Worm (Caenorhabditis elegans) whole organism, L3 larva: ENCODE results near the gene lgc-9.

ENCODE experiments used
- R02D3.7 ChIP-seq: fragments of 150-350 bp; optimal IDR thresholded peaks from 2 replicates; lab custom pipeline; 2014; ENCODE audit warnings: missing biosample characterization, missing genetic modification characterization
- ZK546.5 ChIP-seq: sonication (generic microtip); optimal IDR thresholded peaks from 2 replicates; lab custom pipeline; 2017; ENCODE audit warnings: missing biosample characterization, missing genetic modification characterization
- aly-2 ChIP-seq: fragments of 150-350 bp; optimal IDR thresholded peaks from 2 replicates; lab custom pipeline; 2014; ENCODE audit warnings: missing biosample characterization, missing genetic modification characterization
- ama-1 ChIP-seq: fragments of 150-350 bp; optimal IDR thresholded peaks from 2 replicates; lab custom pipeline; 2018
- ceh-16 ChIP-seq: sonication (generic microtip); optimal IDR thresholded peaks from 2 replicates; lab custom pipeline; 2017; ENCODE audit warnings: missing biosample characterization, missing genetic modification characterization
- ceh-28 ChIP-seq: fragments of 150-350 bp; optimal IDR thresholded peaks from 2 replicates; lab custom pipeline; 2014; ENCODE audit warnings: missing biosample characterization, missing genetic modification reagents, missing genetic modification characterization
- ceh-82 ChIP-seq: fragments of 150-350 bp; optimal IDR thresholded peaks from 2 replicates; lab custom pipeline; 2014; ENCODE audit warnings: missing biosample characterization, missing genetic modification characterization
- ceh-9 ChIP-seq: sonication (generic microtip); optimal IDR thresholded peaks from 2 replicates; lab custom pipeline; 2018; ENCODE audit warnings: missing biosample characterization, missing genetic modification characterization
- daf-12 ChIP-seq: fragments of 150-350 bp; optimal IDR thresholded peaks from 2 replicates; lab custom pipeline; 2014; ENCODE audit warnings: missing biosample characterization, missing genetic modification reagents, missing genetic modification characterization
- egl-27 ChIP-seq: sonication (generic microtip); optimal IDR thresholded peaks from 4 replicates; lab custom pipeline; 2017; ENCODE audit warnings: missing biosample characterization, missing genetic modification reagents, missing genetic modification characterization
- egl-5 ChIP-seq: fragments of 150-350 bp; optimal IDR thresholded peaks from 2 replicates; lab custom pipeline; 2017; ENCODE audit warnings: missing biosample characterization, missing genetic modification reagents, missing genetic modification characterization, inconsistent platforms
- elt-1 ChIP-seq: fragments of 150-350 bp; optimal IDR thresholded peaks from 2 replicates; lab custom pipeline; 2014; ENCODE audit warnings: missing biosample characterization, missing genetic modification characterization
- elt-2 ChIP-seq: sonication (generic microtip); optimal IDR thresholded peaks from 2 replicates; lab custom pipeline; 2016; ENCODE audit warnings: missing genetic modification reagents, mild to moderate bottlenecking, missing genetic modification characterization, missing compliant biosample characterization
- elt-3 ChIP-seq, 3 experiments: fragments of 150-350 bp in 1 of 3; sonication (generic microtip) in 2 of 3; optimal IDR thresholded peaks; 2 replicates in 2 of 3; 4 replicates in 1 of 3; lab custom pipeline; 2014 to 2017; ENCODE audit warnings: missing biosample characterization in 3 of 3, missing genetic modification characterization in 3 of 3
- eor-1 ChIP-seq, 2 experiments: fragments of 150-350 bp; optimal IDR thresholded peaks; 2 replicates each; lab custom pipeline; 2014 to 2018; ENCODE audit warnings: missing biosample characterization in 2 of 2, missing genetic modification characterization in 2 of 2
- fkh-10 ChIP-seq: sonication (generic microtip); optimal IDR thresholded peaks from 2 replicates; lab custom pipeline; 2017; ENCODE audit warnings: missing biosample characterization, missing genetic modification reagents, missing genetic modification characterization
- fkh-2 ChIP-seq: fragments of 150-350 bp; optimal IDR thresholded peaks from 2 replicates; lab custom pipeline; 2014; ENCODE audit warnings: missing biosample characterization, missing genetic modification reagents, missing genetic modification characterization
- fos-1 ChIP-seq: fragments of 150-350 bp; optimal IDR thresholded peaks from 2 replicates; lab custom pipeline; 2014; ENCODE audit warnings: missing biosample characterization, missing genetic modification characterization
- hmg-11 ChIP-seq: sonication (generic microtip); optimal IDR thresholded peaks from 2 replicates; lab custom pipeline; 2016; ENCODE audit warnings: missing genetic modification characterization, missing compliant biosample characterization
- jun-1 ChIP-seq: fragments of 150-350 bp; optimal IDR thresholded peaks from 2 replicates; lab custom pipeline; 2014; ENCODE audit warnings: missing biosample characterization, missing genetic modification reagents, missing genetic modification characterization
- lin-15B ChIP-seq: fragments of 150-350 bp; optimal IDR thresholded peaks from 2 replicates; lab custom pipeline; 2014; ENCODE audit warnings: missing biosample characterization, missing genetic modification characterization
- lin-39 ChIP-seq: fragments of 150-350 bp; optimal IDR thresholded peaks from 2 replicates; lab custom pipeline; 2018; ENCODE audit warnings: missing biosample characterization, missing genetic modification reagents, missing genetic modification characterization
- lsy-12 ChIP-seq: sonication (generic microtip); optimal IDR thresholded peaks from 2 replicates; lab custom pipeline; 2016; ENCODE audit warnings: mild to moderate bottlenecking, missing genetic modification characterization, missing compliant biosample characterization
- mdl-1 ChIP-seq: fragments of 150-350 bp; optimal IDR thresholded peaks from 2 replicates; lab custom pipeline; 2014; ENCODE audit warnings: missing biosample characterization, missing genetic modification characterization
- mml-1 ChIP-seq: fragments of 150-350 bp; sonication (generic microtip); optimal IDR thresholded peaks from 3 replicates; lab custom pipeline; 2014; ENCODE audit warnings: missing biosample characterization, missing genetic modification characterization
- nfya-1 ChIP-seq: sonication (generic microtip); optimal IDR thresholded peaks from 2 replicates; lab custom pipeline; 2017; ENCODE audit warnings: missing genetic modification characterization, mild to moderate bottlenecking, missing compliant biosample characterization, antibody characterized with exemption, moderate library complexity; ENCODE audit not compliant: insufficient read depth
- nhr-12 ChIP-seq: fragments of 150-350 bp; optimal IDR thresholded peaks from 2 replicates; lab custom pipeline; 2014; ENCODE audit warnings: missing biosample characterization, missing genetic modification characterization
- nhr-23 ChIP-seq: fragments of 150-350 bp; optimal IDR thresholded peaks from 2 replicates; lab custom pipeline; 2014; ENCODE audit warnings: missing biosample characterization, missing genetic modification reagents, missing genetic modification characterization
- nhr-237 ChIP-seq: fragments of 150-350 bp; optimal IDR thresholded peaks from 2 replicates; lab custom pipeline; 2014; ENCODE audit warnings: missing biosample characterization, missing genetic modification characterization
- nhr-25 ChIP-seq: sonication (generic microtip); optimal IDR thresholded peaks from 2 replicates; lab custom pipeline; 2017; ENCODE audit warnings: missing biosample characterization, missing genetic modification characterization
- nhr-28 ChIP-seq: fragments of 150-350 bp; optimal IDR thresholded peaks from 2 replicates; lab custom pipeline; 2014; ENCODE audit warnings: missing biosample characterization, missing genetic modification characterization
- nhr-67 ChIP-seq: fragments of 150-350 bp; optimal IDR thresholded peaks from 2 replicates; lab custom pipeline; 2014; ENCODE audit warnings: missing biosample characterization, missing genetic modification characterization
- nhr-76 ChIP-seq: fragments of 150-350 bp; sonication (generic microtip); optimal IDR thresholded peaks from 5 replicates; lab custom pipeline; 2014; ENCODE audit warnings: missing biosample characterization, missing genetic modification characterization
- nhr-77 ChIP-seq: fragments of 150-350 bp; optimal IDR thresholded peaks from 2 replicates; lab custom pipeline; 2014; ENCODE audit warnings: missing biosample characterization, missing genetic modification characterization
- pha-4 ChIP-seq: fragments of 150-350 bp; optimal IDR thresholded peaks from 2 replicates; lab custom pipeline; 2014; ENCODE audit warnings: missing biosample characterization, missing genetic modification reagents, missing genetic modification characterization
- pqm-1 ChIP-seq: fragments of 150-350 bp; optimal IDR thresholded peaks from 2 replicates; lab custom pipeline; 2017; ENCODE audit warnings: missing biosample characterization, missing genetic modification characterization, inconsistent platforms
- sea-2 ChIP-seq: fragments of 150-350 bp; sonication (generic microtip); optimal IDR thresholded peaks from 4 replicates; lab custom pipeline; 2014; ENCODE audit warnings: missing biosample characterization, missing genetic modification reagents, missing genetic modification characterization
- skn-1 ChIP-seq: fragments of 150-350 bp; optimal IDR thresholded peaks from 2 replicates; lab custom pipeline; 2014; ENCODE audit warnings: missing biosample characterization, missing genetic modification characterization
- snpc-4 ChIP-seq: fragments of 150-350 bp; optimal IDR thresholded peaks from 2 replicates; lab custom pipeline; 2014; ENCODE audit warnings: missing biosample characterization, missing genetic modification characterization
- tbx-2 ChIP-seq: sonication (generic microtip); optimal IDR thresholded peaks from 2 replicates; lab custom pipeline; 2016; ENCODE audit warnings: mild to moderate bottlenecking, missing genetic modification characterization, missing compliant biosample characterization
- unc-39 ChIP-seq: sonication (generic microtip); optimal IDR thresholded peaks from 4 replicates; lab custom pipeline; 2017; ENCODE audit warnings: missing biosample characterization, missing genetic modification characterization
- unc-62 ChIP-seq: fragments of 150-350 bp; sonication (generic microtip); optimal IDR thresholded peaks from 4 replicates; lab custom pipeline; 2014; ENCODE audit warnings: missing biosample characterization, missing genetic modification reagents, missing genetic modification characterization
- zag-1 ChIP-seq: fragments of 150-350 bp; optimal IDR thresholded peaks from 2 replicates; lab custom pipeline; 2014; ENCODE audit warnings: missing biosample characterization, missing genetic modification characterization
- ztf-11 ChIP-seq: fragments of 150-350 bp; optimal IDR thresholded peaks from 2 replicates; lab custom pipeline; 2014; ENCODE audit warnings: missing biosample characterization, missing genetic modification characterization
- ztf-4 ChIP-seq: fragments of 150-350 bp; optimal IDR thresholded peaks from 2 replicates; lab custom pipeline; 2014; ENCODE audit warnings: missing biosample characterization, missing genetic modification characterization

lgc-9 gene

DNA sequence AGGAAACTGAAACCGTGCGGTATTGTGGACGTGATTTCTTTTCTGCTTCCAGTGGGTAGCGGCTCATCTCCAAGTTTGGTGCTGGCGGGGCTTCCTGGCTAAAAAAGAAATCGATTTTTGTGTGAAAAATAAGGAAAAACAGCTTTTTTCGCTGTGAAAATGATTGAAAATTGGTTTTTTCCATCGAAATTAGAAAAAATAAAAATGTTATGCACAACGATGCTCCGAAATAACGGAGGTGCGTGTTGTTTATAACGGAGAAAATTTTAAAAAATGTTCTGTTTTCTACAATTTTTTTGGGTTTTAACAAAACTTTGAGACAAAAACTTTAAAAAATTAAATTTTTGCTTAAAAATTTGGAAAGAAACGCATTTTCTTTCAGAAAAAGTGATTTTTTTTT, 32.3 kb upstream of the lgc-9 start:
- TF ChIP-seq ZK546.5 (no peak), nfya-1 (tag; lab: Kevin White, UChicago) (no peak), snpc-4 (tag; lab: Kevin White, UChicago) (no peak), egl-5 (tag; lab: Kevin White, UChicago) (no peak), nhr-25 (no peak), lin-39 (tag; lab: Kevin White, UChicago) (no peak), eor-1 (tag; optimal IDR thresholded peaks at IDR 0.05; lab: Kevin White, UChicago) (no peak), fkh-10 (no peak), lsy-12 (tag; lab: Kevin White, UChicago) (no peak), ceh-9 (tag; lab: Kevin White, UChicago) (no peak), aly-2 (tag; lab: Kevin White, UChicago) (no peak), fos-1 (tag; lab: Kevin White, UChicago) (no peak), mdl-1 (no peak), egl-27 (tag; lab: Kevin White, UChicago) (no peak), tbx-2 (tag; lab: Kevin White, UChicago) (no peak), unc-39 (tag; lab: Kevin White, UChicago) (no peak), ceh-82 (no peak)

- TF ChIP-seq ceh-9 (tag; lab: Kevin White, UChicago) (no peak), lsy-12 (tag; lab: Kevin White, UChicago) (no peak), nhr-76 (tag; lab: Kevin White, UChicago) (no peak), skn-1 (tag; lab: Kevin White, UChicago) (no peak), fos-1 (tag; lab: Kevin White, UChicago) (no peak), lin-39 (tag; lab: Kevin White, UChicago) (no peak), egl-5 (tag; lab: Kevin White, UChicago) (no peak), elt-2 (tag; lab: Kevin White, UChicago) (no peak), hmg-11 (no peak), unc-39 (tag; lab: Kevin White, UChicago) (no peak), elt-1 (tag; lab: Kevin White, UChicago) (no peak), nfya-1 (tag; lab: Kevin White, UChicago) (no peak), nhr-12 (no peak), sea-2 (GFP tag; lab: Kevin White, UChicago) (no peak), ceh-28 (tag; lab: Kevin White, UChicago) (no peak)
Measured at ce11 chrIV:3384047-3384446, 31.4 kb upstream of the lgc-9 start, which contains the start of gene B0546.4. Gene B0546.4, minus strand, starts transcription at chrIV:3384147.

DNA sequence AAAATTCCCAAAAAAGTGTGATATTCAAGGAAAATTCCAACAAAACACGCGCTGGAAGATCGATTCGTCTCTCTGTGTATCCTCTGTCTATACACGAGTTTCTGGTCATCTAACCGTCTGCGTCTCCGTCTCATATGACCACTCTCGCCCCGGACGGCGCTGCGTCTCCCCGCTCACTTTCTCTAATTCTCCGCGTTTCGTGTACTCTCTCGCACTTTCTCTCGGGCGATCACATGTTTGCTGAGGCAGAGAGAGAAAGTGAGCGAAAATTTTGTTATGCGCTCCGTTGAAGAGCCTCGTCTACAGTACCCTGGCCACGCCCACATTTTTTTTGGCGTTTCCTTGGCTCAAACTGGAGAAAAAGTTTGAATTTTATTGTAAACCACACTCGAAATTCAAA, 30.9 kb upstream of the lgc-9 start:
- peak; percentile 95 for TF ChIP-seq hmg-11
- peak; percentile 54 for TF ChIP-seq pqm-1
- TF ChIP-seq ztf-11 (tag; lab: Kevin White, UChicago), result no peak
- no peak for TF ChIP-seq nhr-77 (tag; lab: Kevin White, UChicago)
- peak; percentile 73 for TF ChIP-seq elt-2 (tag; lab: Kevin White, UChicago)
- TF ChIP-seq mml-1 (tag; lab: Kevin White, UChicago), result no peak
- TF ChIP-seq nhr-12, result no peak
- no peak for TF ChIP-seq elt-3 (tag; optimal IDR thresholded peaks at IDR 0.05; lab: Kevin White, UChicago)
- peak in 1 of 2 experiments; percentile 19 for TF ChIP-seq eor-1 (tag; optimal IDR thresholded peaks at IDR 0.05; lab: Kevin White, UChicago)
- TF ChIP-seq nhr-237 (tag; lab: Kevin White, UChicago), result no peak
- no peak for TF ChIP-seq fos-1 (tag; lab: Kevin White, UChicago)
- no peak for TF ChIP-seq fkh-2 (tag; lab: Kevin White, UChicago)
- TF ChIP-seq skn-1 (tag; lab: Kevin White, UChicago), result peak; percentile 60
- peak; percentile 63 for TF ChIP-seq R02D3.7
- TF ChIP-seq ceh-9 (tag; lab: Kevin White, UChicago), result no peak
- peak; percentile 81 for TF ChIP-seq nhr-23 (tag; lab: Kevin White, UChicago)
- TF ChIP-seq daf-12 (tag; lab: Kevin White, UChicago), result no peak
- peak; percentile 9 for TF ChIP-seq egl-5 (tag; lab: Kevin White, UChicago)
- no peak for TF ChIP-seq sea-2 (GFP tag; lab: Kevin White, UChicago)
- peak; percentile 87 for TF ChIP-seq nhr-25
- peak; percentile 51 for TF ChIP-seq elt-1 (tag; lab: Kevin White, UChicago)
- TF ChIP-seq nfya-1 (tag; lab: Kevin White, UChicago), result peak; percentile 98
- TF ChIP-seq unc-39 (tag; lab: Kevin White, UChicago), result no peak
- TF ChIP-seq jun-1, result peak; percentile 78
- TF ChIP-seq unc-62 (GFP tag; lab: Kevin White, UChicago), result no peak
- peak; percentile 71 for TF ChIP-seq mdl-1
- peak; percentile 8 for TF ChIP-seq egl-27 (tag; lab: Kevin White, UChicago)
- no peak for TF ChIP-seq ztf-4 (tag; lab: Kevin White, UChicago)
- peak; percentile 72 for TF ChIP-seq tbx-2 (tag; lab: Kevin White, UChicago)
- no peak for TF ChIP-seq nhr-28 (tag; lab: Kevin White, UChicago)
- peak; percentile 89 for TF ChIP-seq ceh-28 (tag; lab: Kevin White, UChicago)
- peak; percentile 89 for TF ChIP-seq lsy-12 (tag; lab: Kevin White, UChicago)
- TF ChIP-seq pha-4 (tag; lab: Kevin White, UChicago), result peak; percentile 90
- TF ChIP-seq ceh-16 (tag; lab: Kevin White, UChicago), result no peak
- TF ChIP-seq fkh-10, result peak; percentile 64
- TF ChIP-seq nhr-76 (tag; lab: Kevin White, UChicago), result no peak
- TF ChIP-seq aly-2 (tag; lab: Kevin White, UChicago), result no peak
- TF ChIP-seq lin-15B (tag; lab: Kevin White, UChicago), result peak; percentile 85
- TF ChIP-seq ama-1 (lab: Kevin White, UChicago), result no peak
- TF ChIP-seq nhr-67 (tag; lab: Kevin White, UChicago), result no peak
- TF ChIP-seq ZK546.5, result no peak
- no peak for TF ChIP-seq zag-1 (tag; lab: Kevin White, UChicago)
- peak; percentile 16 for TF ChIP-seq snpc-4 (tag; lab: Kevin White, UChicago)
- peak; percentile 38 for TF ChIP-seq lin-39 (tag; lab: Kevin White, UChicago)
